Fruit fly (Drosophila melanogaster): ENCODE measurements around the gene CG5509.
A peak's percentile ranks its signal among the peaks of the same experiment; 100 is the strongest.
"Not testable (repeated sequence)": the region's sequence is repeated elsewhere in the genome, so short reads cannot be mapped to it uniquely, and the experiment has no call there.

Gene CG5509

dm6 chr3R:12459879-12460522, 7.7 kb downstream of the CG5509 start, which contains the start of the genes CG5961 and Polr3C:
CG5961 (minus strand) TSS chr3R:12460294.
Polr3C (plus strand) TSS chr3R:12460414.
- TF ChIP-seq Rel (GFP tag; optimal IDR thresholded peaks at IDR 0.05) (no peak), Rel (tag; optimal IDR thresholded peaks at IDR 0.05) (peak; percentile 11), jim (GFP tag; optimal IDR thresholded peaks at IDR 0.05) (no peak), usp (GFP tag; optimal IDR thresholded peaks at IDR 0.05) (no peak), Dfd (GFP tag; optimal IDR thresholded peaks at IDR 0.05) (no peak), Dif (GFP tag; optimal IDR thresholded peaks at IDR 0.05; ENCODE audit: partially characterized antibody) (no peak), dl (GFP tag; optimal IDR thresholded peaks at IDR 0.05; ENCODE audit: insufficient read depth in 1 of 2, partially characterized antibody in 2 of 2) (no peak), Hr78 (GFP tag; optimal IDR thresholded peaks at IDR 0.05) (no peak), psq (GFP tag; optimal IDR thresholded peaks at IDR 0.05) (peak; percentile 91), Myc (optimal IDR thresholded peaks at IDR 0.05) (peak; percentile 23), Jra (GFP tag; optimal IDR thresholded peaks at IDR 0.05) (no peak)

DNA sequence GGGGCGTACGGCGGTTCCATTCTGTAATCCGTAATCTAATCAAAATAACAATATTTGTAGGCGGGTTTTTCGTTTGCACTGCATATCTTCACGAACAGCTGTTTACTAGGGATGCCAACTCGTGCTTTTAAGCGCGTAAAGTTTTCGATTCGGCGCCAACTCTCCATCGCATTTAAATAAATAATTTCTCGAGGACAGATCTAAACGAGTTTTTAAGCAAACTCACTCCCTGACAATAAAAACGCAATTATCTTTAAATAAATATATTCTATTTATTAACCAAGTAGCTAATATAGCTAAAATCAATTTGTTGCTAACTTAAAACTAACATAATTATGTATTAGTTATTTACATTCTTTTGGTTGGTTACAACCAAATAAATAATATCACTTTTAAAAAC, 12.9 kb downstream of the CG5509 start, which contains the start of gene CG5608:
Gene CG5608, minus strand, starts transcription at position 101 of the 400 bp plus-strand sequence.
- TF ChIP-seq dmrt93B (GFP tag; optimal IDR thresholded peaks at IDR 0.05); Rel (GFP tag; optimal IDR thresholded peaks at IDR 0.05); Rel (tag; optimal IDR thresholded peaks at IDR 0.05); Mio (GFP tag; optimal IDR thresholded peaks at IDR 0.05): not testable (repeated sequence)

- TF ChIP-seq Abd-B (GFP tag; optimal IDR thresholded peaks at IDR 0.05); Myc (optimal IDR thresholded peaks at IDR 0.05); Dfd (GFP tag; optimal IDR thresholded peaks at IDR 0.05): not testable (repeated sequence)
These were observed 15.4 kb downstream of the CG5509 start, which contains the start of gene Hsp70Ba for dm6 chr3R:12467675-12468074. Hsp70Ba (minus strand) TSS chr3R:12467776.

dm6 chr3R:12502210-12502609, 49.9 kb downstream of the CG5509 start, which contains the start of gene Hsp70Bbb:
Hsp70Bbb (plus strand) TSS chr3R:12502510.
- not testable (repeated sequence) for TF ChIP-seq Dif (GFP tag; optimal IDR thresholded peaks at IDR 0.05; ENCODE audit: partially characterized antibody); Myc (optimal IDR thresholded peaks at IDR 0.05); dmrt93B (GFP tag; optimal IDR thresholded peaks at IDR 0.05)
